Worm (Caenorhabditis elegans): Measurements from ENCODE around the gene Y38E10A.22.

Gene Y38E10A.22

ce11 chrII:12673311-12673710 lies 4.3 kb downstream of the Y38E10A.22 start:
- no peak for TF ChIP-seq efl-1 (optimal IDR thresholded peaks at IDR 0.05)
- TF ChIP-seq efl-1 (GFP tag; optimal IDR thresholded peaks at IDR 0.05 in 1 of 2), result peak in 1 of 2 experiments; percentile 92
- TF ChIP-seq snpc-4 (tag; optimal IDR thresholded peaks at IDR 0.05), result no peak
- TF ChIP-seq Y116A8C.19 (tag; optimal IDR thresholded peaks at IDR 0.05; ENCODE audit: borderline replicate concordance), result no peak

- TF ChIP-seq aha-1 (tag; optimal IDR thresholded peaks at IDR 0.05), result no peak
- no peak for TF ChIP-seq tbx-2 (tag; optimal IDR thresholded peaks at IDR 0.05)
- TF ChIP-seq lir-3 (tag; optimal IDR thresholded peaks at IDR 0.05; ENCODE audit: poor library complexity), result no peak
- peak; percentile 4 for TF ChIP-seq fkh-8 (tag; optimal IDR thresholded peaks at IDR 0.05)
- TF ChIP-seq mab-9 (GFP tag; IDR thresholded peaks at IDR 0.05), result no peak
- TF ChIP-seq hpl-2 (GFP tag; optimal IDR thresholded peaks at IDR 0.05), result no peak
- no peak for TF ChIP-seq blmp-1 (tag; optimal IDR thresholded peaks at IDR 0.05)
- TF ChIP-seq efl-1 (optimal IDR thresholded peaks at IDR 0.05), result no peak
- peak in 1 of 2 experiments; percentile 27 for TF ChIP-seq efl-1 (GFP tag; optimal IDR thresholded peaks at IDR 0.05 in 1 of 2)
- TF ChIP-seq nhr-19 (GFP tag; conservative IDR thresholded peaks at IDR 0.05), result 0 out of 2 replicates have a peak, but pooled peaks have one; percentile 4
- no peak for TF ChIP-seq fkh-4 (tag; optimal IDR thresholded peaks at IDR 0.05; ENCODE audit: borderline replicate concordance)
Observed at ce11 chrII:12672512-12672911, 5.1 kb downstream of the Y38E10A.22 start.

ce11 chrII:12671892-12672291 lies 5.7 kb downstream of the Y38E10A.22 start:
- TF ChIP-seq C34B4.2 (tag; optimal IDR thresholded peaks at IDR 0.05) (no peak), grh-1 (GFP tag; IDR thresholded peaks at IDR 0.05) (no peak), nhr-85 (tag) (peak; percentile 66), lsy-2 (tag; optimal IDR thresholded peaks at IDR 0.05) (no peak), nhr-237 (tag; optimal IDR thresholded peaks at IDR 0.05) (no peak)

- no peak for TF ChIP-seq dsc-1 (tag; optimal IDR thresholded peaks at IDR 0.05)
- TF ChIP-seq egl-27 (tag; optimal IDR thresholded peaks at IDR 0.05), result no peak
- no peak for TF ChIP-seq lsy-2 (tag; optimal IDR thresholded peaks at IDR 0.05)
- no peak for TF ChIP-seq nhr-19 (GFP tag; conservative IDR thresholded peaks at IDR 0.05)
- no peak for TF ChIP-seq nhr-77 (tag; optimal IDR thresholded peaks at IDR 0.05)
- TF ChIP-seq nhr-76 (tag; optimal IDR thresholded peaks at IDR 0.05), result no peak
- peak; percentile 40; the same call in 1 of the 2 replicates for TF ChIP-seq mab-9 (GFP tag; IDR thresholded peaks at IDR 0.05)
- no peak for TF ChIP-seq lin-15B (tag; optimal IDR thresholded peaks at IDR 0.05)
- no peak for TF ChIP-seq ztf-4 (tag; optimal IDR thresholded peaks at IDR 0.05)
- no peak for TF ChIP-seq irx-1 (tag; optimal IDR thresholded peaks at IDR 0.05)
- TF ChIP-seq ets-5 (GFP tag; IDR thresholded peaks at IDR 0.05), result no peak
- no peak for TF ChIP-seq ceh-90 (tag; optimal IDR thresholded peaks at IDR 0.05)
- no peak for TF ChIP-seq fkh-10 (GFP tag; optimal IDR thresholded peaks at IDR 0.05)
- no peak for TF ChIP-seq efl-1 (optimal IDR thresholded peaks at IDR 0.05)
- TF ChIP-seq efl-1 (GFP tag; optimal IDR thresholded peaks at IDR 0.05 in 1 of 2), result peak in 1 of 2 experiments; percentile 28
- TF ChIP-seq aly-2 (tag; optimal IDR thresholded peaks at IDR 0.05), result no peak
- TF ChIP-seq rnt-1 (tag; optimal IDR thresholded peaks at IDR 0.05), result no peak
Observed at ce11 chrII:12670877-12671864, 6.4 kb downstream of the Y38E10A.22 start.

- TF ChIP-seq mef-2 (tag; optimal IDR thresholded peaks at IDR 0.05) (no peak), lin-39 (tag; optimal IDR thresholded peaks at IDR 0.05) (no peak), nhr-19 (GFP tag; conservative IDR thresholded peaks at IDR 0.05) (no peak), efl-3 (GFP tag; optimal IDR thresholded peaks at IDR 0.05) (no peak), pqm-1 (tag; optimal IDR thresholded peaks at IDR 0.05) (no peak), nhr-90 (tag; optimal IDR thresholded peaks at IDR 0.05; ENCODE audit: poor library complexity) (no peak), dsc-1 (tag; optimal IDR thresholded peaks at IDR 0.05) (no peak), unc-62 (GFP tag; optimal IDR thresholded peaks at IDR 0.05) (no peak), nhr-85 (tag) (no peak), ztf-11 (tag; optimal IDR thresholded peaks at IDR 0.05) (no peak), nhr-237 (tag; optimal IDR thresholded peaks at IDR 0.05) (no peak), rnt-1 (tag; optimal IDR thresholded peaks at IDR 0.05) (no peak), lin-35 (GFP tag; optimal IDR thresholded peaks at IDR 0.05) (no peak), skn-1 (tag; optimal IDR thresholded peaks at IDR 0.05) (no peak), ceh-90 (tag; optimal IDR thresholded peaks at IDR 0.05) (no peak), pag-3 (tag; optimal IDR thresholded peaks at IDR 0.05; ENCODE audit: borderline replicate concordance, insufficient read depth) (no peak), hlh-17 (GFP tag; optimal IDR thresholded peaks at IDR 0.05; ENCODE audit: borderline replicate concordance) (no peak)
Observed at ce11 chrII:12669882-12670281, 7.7 kb downstream of the Y38E10A.22 start.

All from whole organism, L1 larva.